Worm (Caenorhabditis elegans): Measurements from ENCODE around the gene tin-9.2.

The tin-9.2 gene

DNA sequence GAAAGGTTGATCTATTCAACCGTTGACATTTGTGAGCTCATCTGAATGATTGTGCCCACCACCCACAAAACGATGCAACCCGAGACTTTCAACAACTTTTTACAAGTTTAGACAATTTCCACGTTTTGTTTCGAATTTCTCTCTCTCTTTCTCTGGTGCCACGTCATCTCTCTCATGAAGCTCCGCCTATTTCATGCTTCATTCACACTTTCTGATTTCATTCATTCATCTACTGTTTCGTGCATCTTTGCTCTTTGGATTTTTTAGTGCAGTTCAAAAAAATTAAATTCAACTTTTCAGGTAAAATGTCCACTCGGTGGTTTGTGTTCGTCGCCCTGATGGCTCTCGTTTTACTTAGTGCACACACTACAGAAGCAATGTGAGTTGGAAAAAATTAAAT is 50.5 kb downstream of the tin-9.2 start, which contains the start of gene nlp-79:
Gene nlp-79 (plus strand): TSS at position 301 of the 400 bp plus-strand sequence.
- TF ChIP-seq fkh-2 (tag; optimal IDR thresholded peaks at IDR 0.05), result no peak
- TF ChIP-seq nhr-11 (tag; optimal IDR thresholded peaks at IDR 0.05), result no peak
- TF ChIP-seq nhr-76 (tag; optimal IDR thresholded peaks at IDR 0.05), result no peak
- TF ChIP-seq nhr-43 (tag; optimal IDR thresholded peaks at IDR 0.05; ENCODE audit: poor library complexity, severe bottlenecking), result no peak
- no peak for TF ChIP-seq jun-1 (tag; optimal IDR thresholded peaks at IDR 0.05)
- TF ChIP-seq egl-27 (tag; optimal IDR thresholded peaks at IDR 0.05), result no peak
- TF ChIP-seq fos-1 (tag; optimal IDR thresholded peaks at IDR 0.05), result no peak
